Worm (Caenorhabditis elegans) whole organism, early embryonic: ENCODE data around the gene C17C3.15.

Experiments used
- B0310.2 ChIP-seq: sonication (generic microtip); optimal IDR thresholded peaks from 2 replicates; lab custom pipeline; 2016; ENCODE audit warnings: mild to moderate bottlenecking, missing genetic modification characterization, missing compliant biosample characterization
- F13C5.2 ChIP-seq: sonication (generic microtip); optimal IDR thresholded peaks from 2 replicates; lab custom pipeline; 2017; ENCODE audit warnings: mild to moderate bottlenecking, missing genetic modification characterization, inconsistent platforms, missing compliant biosample characterization
- aly-1 ChIP-seq: sonication (generic microtip); optimal IDR thresholded peaks from 2 replicates; lab custom pipeline; 2016; ENCODE audit warnings: missing genetic modification characterization, missing compliant biosample characterization
- ama-1 ChIP-seq: fragments of 150-350 bp; optimal IDR thresholded peaks from 2 replicates; lab custom pipeline; 2014
- ceh-13 ChIP-seq: fragments of 200-800 bp; sonication (Bioruptor generic); optimal IDR thresholded peaks from 2 replicates; lab custom pipeline; 2018; ENCODE audit warnings: mild to moderate bottlenecking, missing genetic modification characterization, missing compliant biosample characterization
- ceh-36 ChIP-seq: sonication (generic microtip); optimal IDR thresholded peaks from 2 replicates; lab custom pipeline; 2016; ENCODE audit warnings: missing genetic modification characterization, inconsistent platforms, missing compliant biosample characterization
- ets-7 ChIP-seq: sonication (generic microtip); optimal IDR thresholded peaks from 2 replicates; lab custom pipeline; 2016; ENCODE audit warnings: missing genotype, missing genetic modification characterization, missing compliant biosample characterization
- flt-1 ChIP-seq: fragments of 200-800 bp; sonication (Bioruptor generic); IDR thresholded peaks from 2 replicates; pipeline ENCODE4 v1.3.6; 2022; ENCODE audit warnings: missing genetic modification characterization, missing compliant biosample characterization
- hmbx-1 ChIP-seq: sonication (generic microtip); optimal IDR thresholded peaks from 2 replicates; lab custom pipeline; 2016; ENCODE audit warnings: mild to moderate bottlenecking, missing genetic modification characterization, missing compliant biosample characterization
- hmg-4 ChIP-seq: fragments of 200-800 bp; sonication (Bioruptor generic); optimal IDR thresholded peaks from 2 replicates; lab custom pipeline; 2018; ENCODE audit warnings: mild to moderate bottlenecking, missing genetic modification characterization, missing compliant biosample characterization
- hnd-1 ChIP-seq: sonication (generic microtip); optimal IDR thresholded peaks from 2 replicates; lab custom pipeline; 2016; ENCODE audit warnings: missing genetic modification characterization, missing compliant biosample characterization
- pes-1 ChIP-seq: fragments of 200-800 bp; sonication (Bioruptor generic); IDR thresholded peaks from 2 replicates; pipeline ENCODE4 v1.3.6; 2022; ENCODE audit warnings: missing genetic modification reagents, missing genetic modification characterization, missing compliant biosample characterization
- scrt-1 ChIP-seq: fragments of 200-800 bp; sonication (Bioruptor generic); IDR thresholded peaks from 2 replicates; pipeline ENCODE4 v1.3.6; 2022; ENCODE audit warnings: missing genetic modification characterization, missing compliant biosample characterization
- sea-1 ChIP-seq: fragments of 200-800 bp; sonication (Bioruptor generic); conservative IDR thresholded peaks from 2 replicates; pipeline ENCODE4 v1.3.6; 2022; ENCODE audit warnings: missing genetic modification characterization, missing compliant biosample characterization
- tbx-11 ChIP-seq: fragments of 200-800 bp; sonication (Bioruptor generic); IDR thresholded peaks from 2 replicates; pipeline ENCODE4 v1.3.6; 2022; ENCODE audit warnings: missing genetic modification characterization, missing compliant biosample characterization
- tbx-37 ChIP-seq: fragments of 200-800 bp; sonication (Bioruptor generic); conservative IDR thresholded peaks from 2 replicates; pipeline ENCODE4 v1.3.6; 2022; ENCODE audit warnings: missing genetic modification reagents, missing genetic modification characterization, missing compliant biosample characterization
- tra-4 ChIP-seq: sonication (generic microtip); optimal IDR thresholded peaks from 2 replicates; lab custom pipeline; 2017; ENCODE audit warnings: missing genetic modification characterization, missing compliant biosample characterization

Gene C17C3.15

ce11 chrII:5544764-5545163 lies 25.7 kb upstream of the C17C3.15 start, which contains the start of gene ins-13:
TSS of gene ins-13 (minus strand) at chrII:5544864.
- TF ChIP-seq hnd-1 (tag; lab: Kevin White, UChicago) (no peak), hmbx-1 (tag; lab: Kevin White, UChicago) (no peak), scrt-1 (no peak)

ce11 chrII:5547442-5547894 lies 23.0 kb upstream of the C17C3.15 start, which contains the start of gene acdh-2:
TSS of gene acdh-2 (minus strand) at chrII:5547492.
- TF ChIP-seq hnd-1 (tag; lab: Kevin White, UChicago) (no peak), aly-1 (tag; lab: Kevin White, UChicago) (no peak), ama-1 (no peak), ceh-13 (GFP tag; lab: Kevin White, UChicago) (no peak), tbx-37 (GFP tag; lab: Robert Waterston, UW) (no peak), ets-7 (tag; lab: Kevin White, UChicago) (no peak), tbx-11 (GFP tag; lab: Robert Waterston, UW) (no peak), pes-1 (GFP tag; lab: Robert Waterston, UW) (no peak), hmbx-1 (tag; lab: Kevin White, UChicago) (no peak), B0310.2 (tag; lab: Kevin White, UChicago) (no peak), scrt-1 (no peak), hmg-4 (no peak), sea-1 (GFP tag; lab: Robert Waterston, UW) (no peak), flt-1 (GFP tag; lab: Robert Waterston, UW) (no peak), ceh-36 (no peak)

ce11 chrII:5549746-5550145 lies 20.7 kb upstream of the C17C3.15 start, which contains the start of gene C17C3.6:
TSS of gene C17C3.6 (plus strand) at chrII:5550046.
- TF ChIP-seq flt-1 (GFP tag; lab: Robert Waterston, UW) (no peak), ets-7 (tag; lab: Kevin White, UChicago) (no peak), ceh-13 (GFP tag; lab: Kevin White, UChicago) (no peak), sea-1 (GFP tag; lab: Robert Waterston, UW) (no peak), scrt-1 (no peak), B0310.2 (tag; lab: Kevin White, UChicago) (no peak)

ce11 chrII:5551517-5551916 lies 18.9 kb upstream of the C17C3.15 start, which contains the start of gene C17C3.5:
TSS of gene C17C3.5 (plus strand) at chrII:5551817.
- TF ChIP-seq tra-4 (tag; lab: Kevin White, UChicago) (no peak), ama-1 (no peak), ets-7 (tag; lab: Kevin White, UChicago) (no peak), hmbx-1 (tag; lab: Kevin White, UChicago) (no peak), pes-1 (GFP tag; lab: Robert Waterston, UW) (no peak), hmg-4 (no peak), scrt-1 (no peak), hnd-1 (tag; lab: Kevin White, UChicago) (no peak), tbx-11 (GFP tag; lab: Robert Waterston, UW) (no peak), ceh-13 (GFP tag; lab: Kevin White, UChicago) (no peak), F13C5.2 (tag; lab: Kevin White, UChicago) (no peak), tbx-37 (GFP tag; lab: Robert Waterston, UW) (no peak), B0310.2 (tag; lab: Kevin White, UChicago) (no peak), sea-1 (GFP tag; lab: Robert Waterston, UW) (no peak)

- no peak for TF ChIP-seq hnd-1 (tag; lab: Kevin White, UChicago)
- no peak for TF ChIP-seq B0310.2 (tag; lab: Kevin White, UChicago)
- TF ChIP-seq aly-1 (tag; lab: Kevin White, UChicago): no peak
- TF ChIP-seq ceh-13 (GFP tag; lab: Kevin White, UChicago): no peak
- no peak for TF ChIP-seq hmg-4
- no peak for TF ChIP-seq sea-1 (GFP tag; lab: Robert Waterston, UW)
- TF ChIP-seq flt-1 (GFP tag; lab: Robert Waterston, UW): no peak
- no peak for TF ChIP-seq hmbx-1 (tag; lab: Kevin White, UChicago)
Observed at ce11 chrII:5553531-5553930, 16.9 kb upstream of the C17C3.15 start.

- TF ChIP-seq hmg-4: no peak
- no peak for TF ChIP-seq ceh-13 (GFP tag; lab: Kevin White, UChicago)
- no peak for TF ChIP-seq sea-1 (GFP tag; lab: Robert Waterston, UW)
- TF ChIP-seq scrt-1: no peak
- no peak for TF ChIP-seq tbx-37 (GFP tag; lab: Robert Waterston, UW)
- no peak for TF ChIP-seq hmbx-1 (tag; lab: Kevin White, UChicago)
- TF ChIP-seq ama-1: no peak
- TF ChIP-seq ets-7 (tag; lab: Kevin White, UChicago): no peak
- no peak for TF ChIP-seq hnd-1 (tag; lab: Kevin White, UChicago)
- no peak for TF ChIP-seq tbx-11 (GFP tag; lab: Robert Waterston, UW)
- no peak for TF ChIP-seq F13C5.2 (tag; lab: Kevin White, UChicago)
- TF ChIP-seq B0310.2 (tag; lab: Kevin White, UChicago): no peak
Observed at ce11 chrII:5554317-5554716, 16.1 kb upstream of the C17C3.15 start, which contains the start of gene ins-12. TSS of gene ins-12 (plus strand) at chrII:5554617.

ce11 chrII:5554788-5555187 lies 15.7 kb upstream of the C17C3.15 start:
- TF ChIP-seq B0310.2 (tag; lab: Kevin White, UChicago): no peak
- TF ChIP-seq tra-4 (tag; lab: Kevin White, UChicago): no peak
- no peak for TF ChIP-seq pes-1 (GFP tag; lab: Robert Waterston, UW)
- TF ChIP-seq ceh-36: no peak
- TF ChIP-seq flt-1 (GFP tag; lab: Robert Waterston, UW): no peak
- TF ChIP-seq tbx-37 (GFP tag; lab: Robert Waterston, UW): no peak
- no peak for TF ChIP-seq hmg-4
- no peak for TF ChIP-seq F13C5.2 (tag; lab: Kevin White, UChicago)
- TF ChIP-seq ceh-13 (GFP tag; lab: Kevin White, UChicago): no peak

ce11 chrII:5555522-5555921 lies 14.9 kb upstream of the C17C3.15 start:
- TF ChIP-seq aly-1 (tag; lab: Kevin White, UChicago) (no peak), B0310.2 (tag; lab: Kevin White, UChicago) (no peak), ets-7 (tag; lab: Kevin White, UChicago) (no peak), F13C5.2 (tag; lab: Kevin White, UChicago) (no peak), hmg-4 (no peak), hnd-1 (tag; lab: Kevin White, UChicago) (no peak), ceh-36 (no peak), tra-4 (tag; lab: Kevin White, UChicago) (no peak)
